Fruit fly (Drosophila melanogaster) whole organism, embryonic: Measurements from ENCODE around the gene Eig71Ed.

ENCODE experiments used
- ATbp ChIP-seq: fragments of 200-800 bp; sonication (Bioruptor generic); optimal IDR thresholded peaks from 2 replicates; lab custom pipeline; 2017; ENCODE audit warnings: missing biosample characterization, mild to moderate bottlenecking, missing genetic modification characterization, missing genetic modification reagents
- Adf1 ChIP-seq: fragments of 200-800 bp; sonication (Bioruptor generic); IDR thresholded peaks from 2 replicates; pipeline ENCODE4 v1.3.6; 2022; ENCODE audit warnings: missing biosample characterization, missing genetic modification characterization
- Bdp1 ChIP-seq: fragments of 200-800 bp; sonication (Bioruptor generic); optimal IDR thresholded peaks from 3 replicates; lab custom pipeline; 2016; ENCODE audit warnings: missing biosample characterization, missing genetic modification characterization
- Blimp-1 ChIP-seq: fragments of 200-800 bp; sonication (Bioruptor generic); optimal IDR thresholded peaks from 3 replicates; lab custom pipeline; 2018; ENCODE audit warnings: missing biosample characterization, missing genetic modification characterization, mild to moderate bottlenecking, moderate library complexity, missing genetic modification reagents
- Bteb2 ChIP-seq: fragments of 200-800 bp; sonication (Bioruptor generic); optimal IDR thresholded peaks from 2 replicates; lab custom pipeline; 2016; ENCODE audit warnings: missing biosample characterization, missing genetic modification characterization
- CG1024 ChIP-seq: fragments of 200-800 bp; sonication (Bioruptor generic); IDR thresholded peaks from 2 replicates; pipeline ENCODE4 v1.3.6; 2022; ENCODE audit warnings: missing biosample characterization, missing genetic modification characterization
- CG10462 ChIP-seq: fragments of 200-800 bp; sonication (Bioruptor generic); optimal IDR thresholded peaks from 2 replicates; lab custom pipeline; 2016; ENCODE audit warnings: missing biosample characterization, missing genetic modification characterization
- CG10565 ChIP-seq: fragments of 200-800 bp; sonication (Bioruptor generic); optimal IDR thresholded peaks from 3 replicates; lab custom pipeline; 2016; ENCODE audit warnings: missing biosample characterization, mild to moderate bottlenecking, missing genetic modification characterization
- CG11093 ChIP-seq: fragments of 200-800 bp; sonication (Bioruptor generic); IDR thresholded peaks from 3 replicates; pipeline ENCODE4 v1.3.6; 2022; ENCODE audit warnings: missing biosample characterization, missing genetic modification characterization
- CG12219 ChIP-seq: fragments of 200-800 bp; sonication (Bioruptor generic); optimal IDR thresholded peaks from 3 replicates; lab custom pipeline; 2018; ENCODE audit warnings: missing biosample characterization, mild to moderate bottlenecking, missing genetic modification characterization
- CG14441 ChIP-seq: fragments of 200-800 bp; sonication (Bioruptor generic); IDR thresholded peaks from 2 replicates; pipeline ENCODE4 v1.3.6; 2022; ENCODE audit warnings: missing biosample characterization, missing genetic modification characterization
- CG1647 ChIP-seq: fragments of 200-800 bp; sonication (Bioruptor generic); optimal IDR thresholded peaks from 3 replicates; lab custom pipeline; 2016; ENCODE audit warnings: missing biosample characterization, missing genetic modification characterization
- CG17186 ChIP-seq: fragments of 200-800 bp; sonication (Bioruptor generic); optimal IDR thresholded peaks from 3 replicates; lab custom pipeline; 2017; ENCODE audit warnings: missing biosample characterization, missing genetic modification reagents, missing genetic modification characterization
- CG17359 ChIP-seq: fragments of 200-800 bp; sonication (Bioruptor generic); optimal IDR thresholded peaks from 3 replicates; lab custom pipeline; 2018; ENCODE audit warnings: missing biosample characterization, mild to moderate bottlenecking, missing genetic modification characterization, moderate library complexity
- CG1792 ChIP-seq: fragments of 200-800 bp; sonication (Bioruptor generic); optimal IDR thresholded peaks from 2 replicates; lab custom pipeline; 2016; ENCODE audit warnings: missing biosample characterization, missing genetic modification characterization
- CG31441 ChIP-seq: fragments of 200-800 bp; sonication (Bioruptor generic); IDR thresholded peaks from 2 replicates; pipeline ENCODE4 v1.3.6; 2022; ENCODE audit warnings: missing biosample characterization, missing genetic modification characterization
- CG3838 ChIP-seq: fragments of 200-800 bp; sonication (Bioruptor generic); optimal IDR thresholded peaks from 3 replicates; lab custom pipeline; 2016; ENCODE audit warnings: missing biosample characterization, missing genetic modification characterization
- CG3847 ChIP-seq: fragments of 200-800 bp; sonication (Bioruptor generic); IDR thresholded peaks from 2 replicates; pipeline ENCODE4 v1.3.6; 2022; ENCODE audit warnings: missing biosample characterization, missing genetic modification characterization
- CG3995 ChIP-seq: fragments of 200-800 bp; sonication (Bioruptor generic); optimal IDR thresholded peaks from 3 replicates; lab custom pipeline; 2016; ENCODE audit warnings: missing biosample characterization, missing genetic modification characterization
- CG4360 ChIP-seq: fragments of 200-800 bp; sonication (Bioruptor generic); IDR thresholded peaks from 2 replicates; pipeline ENCODE4 v1.3.6; 2022; ENCODE audit warnings: missing biosample characterization, missing genetic modification characterization
- CG4707 ChIP-seq: fragments of 200-800 bp; sonication (Bioruptor generic); optimal IDR thresholded peaks from 2 replicates; lab custom pipeline; 2018; ENCODE audit warnings: missing biosample characterization, mild to moderate bottlenecking, missing genetic modification characterization, moderate library complexity
- CG4854 ChIP-seq: fragments of 200-800 bp; sonication (Bioruptor generic); optimal IDR thresholded peaks from 2 replicates; lab custom pipeline; 2016; ENCODE audit warnings: missing biosample characterization, missing genetic modification characterization, inconsistent platforms
- CG5180 ChIP-seq: fragments of 200-800 bp; sonication (Bioruptor generic); optimal IDR thresholded peaks from 3 replicates; lab custom pipeline; 2017; ENCODE audit warnings: missing biosample characterization, missing genetic modification characterization, mild to moderate bottlenecking, moderate library complexity, missing genetic modification reagents
- CG6813 ChIP-seq: fragments of 200-800 bp; sonication (Bioruptor generic); optimal IDR thresholded peaks from 2 replicates; lab custom pipeline; 2017; ENCODE audit warnings: missing biosample characterization, missing genetic modification characterization, mild to moderate bottlenecking, moderate library complexity, missing genetic modification reagents
- CG7987 ChIP-seq: fragments of 200-800 bp; sonication (Bioruptor generic); optimal IDR thresholded peaks from 2 replicates; lab custom pipeline; 2018; ENCODE audit warnings: missing biosample characterization, mild to moderate bottlenecking, missing genetic modification characterization, moderate library complexity
- CG9797 ChIP-seq: fragments of 200-800 bp; sonication (Bioruptor generic); optimal IDR thresholded peaks from 3 replicates; lab custom pipeline; 2018; ENCODE audit warnings: missing biosample characterization, mild to moderate bottlenecking, missing genetic modification characterization
- CG9817 ChIP-seq: fragments of 200-800 bp; sonication (Bioruptor generic); optimal IDR thresholded peaks from 2 replicates; lab custom pipeline; 2018; ENCODE audit warnings: missing biosample characterization, mild to moderate bottlenecking, missing genetic modification characterization, moderate library complexity
- Dad ChIP-seq: fragments of 200-800 bp; sonication (Bioruptor generic); optimal IDR thresholded peaks from 3 replicates; lab custom pipeline; 2016; ENCODE audit warnings: missing biosample characterization, missing genetic modification characterization
- Deaf1 ChIP-seq: fragments of 200-800 bp; optimal IDR thresholded peaks from 3 replicates; lab custom pipeline; 2019; ENCODE audit warnings: missing biosample characterization, mild to moderate bottlenecking, missing genetic modification characterization, moderate library complexity
- Gug ChIP-seq: fragments of 200-800 bp; sonication (Bioruptor generic); IDR thresholded peaks from 4 replicates; pipeline ENCODE4 v1.3.6; 2022; ENCODE audit warnings: missing biosample characterization, missing genetic modification characterization
- HmgD ChIP-seq: fragments of 200-800 bp; sonication (Bioruptor generic); optimal IDR thresholded peaks from 3 replicates; lab custom pipeline; 2016; ENCODE audit warnings: missing biosample characterization, missing genetic modification characterization
- Hr78 ChIP-seq, 2 experiments: fragments of 200-800 bp in 1 of 2; fragments of >200 bp in 1 of 2; sonication (Bioruptor generic) in 1 of 2; optimal IDR thresholded peaks; 2 replicates each; lab custom pipeline; 2017 to 2019; ENCODE audit warnings: missing biosample characterization in 2 of 2, missing genetic modification characterization in 2 of 2, mild to moderate bottlenecking in 1 of 2, moderate library complexity in 1 of 2
- Lpt ChIP-seq: fragments of >200 bp; optimal IDR thresholded peaks from 2 replicates; lab custom pipeline; 2018; ENCODE audit warnings: missing biosample characterization, missing genetic modification characterization
- MBD-R2 ChIP-seq: fragments of 200-800 bp; sonication (Bioruptor generic); IDR thresholded peaks from 2 replicates; pipeline ENCODE4 v1.3.6; 2022; ENCODE audit warnings: missing biosample characterization, missing genetic modification characterization
- Mrtf ChIP-seq: fragments of 200-800 bp; sonication (Bioruptor generic); IDR thresholded peaks from 3 replicates; pipeline ENCODE4 v1.3.6; 2022; ENCODE audit warnings: missing biosample characterization, missing genetic modification characterization
- NFAT ChIP-seq: fragments of 200-800 bp; sonication (Bioruptor generic); IDR thresholded peaks from 2 replicates; pipeline ENCODE4 v1.3.6; 2022; ENCODE audit warnings: missing biosample characterization, missing genetic modification characterization
- Neu2 ChIP-seq: fragments of 200-800 bp; sonication (Bioruptor generic); optimal IDR thresholded peaks from 3 replicates; lab custom pipeline; 2016; ENCODE audit warnings: missing biosample characterization, missing genetic modification characterization, borderline replicate concordance
- Opbp ChIP-seq: fragments of 200-800 bp; sonication (Bioruptor generic); IDR thresholded peaks from 3 replicates; pipeline ENCODE4 v1.3.6; 2022; ENCODE audit warnings: missing biosample characterization, missing genetic modification characterization; ENCODE audit not compliant: partially characterized antibody
- ac ChIP-seq: fragments of 200-800 bp; sonication (Bioruptor generic); optimal IDR thresholded peaks from 3 replicates; lab custom pipeline; 2017; ENCODE audit warnings: missing biosample characterization, mild to moderate bottlenecking, missing genetic modification characterization
- br ChIP-seq: fragments of >200 bp; optimal IDR thresholded peaks from 2 replicates; lab custom pipeline; 2017
- da ChIP-seq: fragments of 200-800 bp; sonication (Bioruptor generic); optimal IDR thresholded peaks from 2 replicates; lab custom pipeline; 2016; ENCODE audit warnings: missing biosample characterization, missing genetic modification characterization
- fd96Cb ChIP-seq: fragments of 200-800 bp; sonication (Bioruptor generic); optimal IDR thresholded peaks from 2 replicates; lab custom pipeline; 2018; ENCODE audit warnings: missing biosample characterization, mild to moderate bottlenecking, missing genetic modification characterization, moderate library complexity
- insv ChIP-seq, 2 experiments: fragments of 200-800 bp; sonication (Bioruptor generic); optimal IDR thresholded peaks; 3 replicates each; lab custom pipeline; 2016 to 2018; ENCODE audit warnings: missing biosample characterization in 2 of 2, missing genetic modification characterization in 2 of 2
- jumu ChIP-seq: fragments of 200-800 bp; sonication (Bioruptor generic); optimal IDR thresholded peaks from 3 replicates; lab custom pipeline; 2016; ENCODE audit warnings: missing biosample characterization, missing genetic modification characterization
- kni ChIP-seq: fragments of 200-800 bp; sonication (Bioruptor generic); optimal IDR thresholded peaks from 3 replicates; lab custom pipeline; 2017; ENCODE audit warnings: mild to moderate bottlenecking, missing biosample characterization, missing genetic modification reagents, missing genetic modification characterization
- lab ChIP-seq: fragments of 200-800 bp; sonication (Bioruptor generic); optimal IDR thresholded peaks from 3 replicates; lab custom pipeline; 2017; ENCODE audit warnings: missing biosample characterization, missing genetic modification characterization, mild to moderate bottlenecking, moderate library complexity, missing genetic modification reagents
- pan ChIP-seq, 4 experiments: fragments of >200 bp in 3 of 4; fragments of 200-800 bp in 1 of 4; sonication (Bioruptor generic) in 1 of 4; optimal IDR thresholded peaks in 3 of 4; IDR thresholded peaks in 1 of 4; 2 replicates each; pipeline versions ENCODE4 v1.3.6 to Lab custom; 2017 to 2022; ENCODE audit warnings: missing biosample characterization in 2 of 4, missing genetic modification characterization in 2 of 4, mixed read lengths in 1 of 4
- sens ChIP-seq: fragments of 200-800 bp; sonication (Bioruptor generic); peaks from one replicate; lab custom pipeline; 2016; ENCODE audit warnings: missing biosample characterization, missing genetic modification characterization
- so ChIP-seq: fragments of 200-800 bp; sonication (Bioruptor generic); IDR thresholded peaks from 3 replicates; pipeline ENCODE4 v1.3.6; 2022; ENCODE audit warnings: missing biosample characterization, missing genetic modification characterization
- ttk ChIP-seq: fragments of 200-800 bp; sonication (Bioruptor generic); IDR thresholded peaks from 2 replicates; pipeline ENCODE4 v2.1.2; 2022; ENCODE audit warnings: missing biosample characterization, missing genetic modification characterization

Gene Eig71Ed

DNA sequence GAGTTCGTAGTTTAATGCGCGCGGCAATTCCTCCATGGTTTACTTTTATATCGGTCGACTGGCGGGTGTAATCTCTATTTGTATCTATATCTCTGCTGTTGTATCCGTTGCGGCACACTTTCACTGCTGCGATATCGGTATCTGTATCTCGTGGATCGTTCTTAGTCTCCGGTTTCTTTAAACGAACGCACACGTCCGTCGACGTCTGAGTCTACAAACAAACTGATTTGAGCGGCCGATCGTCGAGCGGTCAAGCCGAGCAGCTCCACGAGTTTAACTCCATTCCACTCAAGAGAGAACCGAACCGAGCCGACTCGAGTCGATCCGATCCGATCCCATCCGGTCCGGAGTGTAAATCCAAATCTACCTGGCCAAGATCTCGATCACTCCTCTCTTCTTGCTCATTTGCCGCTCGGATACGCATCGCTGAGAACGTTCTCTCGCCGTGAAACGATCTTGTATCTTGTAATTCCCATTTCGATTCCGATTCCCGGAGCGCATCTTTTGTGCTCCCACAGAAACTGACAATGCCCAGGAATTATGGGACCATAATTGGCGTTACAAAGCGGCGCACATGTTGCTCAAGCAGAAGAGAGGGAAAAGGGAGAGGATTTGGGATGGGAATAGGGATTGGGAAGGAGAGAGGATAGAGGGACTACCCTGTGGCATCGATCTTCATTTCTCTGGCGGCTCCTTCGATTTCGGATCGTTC, 47.4 kb downstream of the Eig71Ed start, which contains the start of gene comm2 (continued):
- TF ChIP-seq jumu (GFP tag; lab: Kevin White, UChicago): no peak
- no peak for TF ChIP-seq Mrtf (GFP tag; lab: Robert Waterston, UW)
- no peak for TF ChIP-seq CG31441
- TF ChIP-seq CG9797 (GFP tag; lab: Kevin White, UChicago): no peak
- no peak for TF ChIP-seq CG10462 (GFP tag; lab: Kevin White, UChicago)
- peak; percentile 96 for TF ChIP-seq Deaf1 (tag; lab: Kevin White, UChicago)
- TF ChIP-seq Bdp1: no peak
- no peak for TF ChIP-seq CG17359
- no peak for TF ChIP-seq CG10565
- peak; percentile 46; the same call in 2 of the 3 replicates for TF ChIP-seq so (GFP tag; lab: Robert Waterston, UW)
- TF ChIP-seq Blimp-1 (GFP tag; lab: Kevin White, UChicago): peak; percentile 84
- peak; percentile 89 for TF ChIP-seq kni (GFP tag; lab: Kevin White, UChicago)
- TF ChIP-seq CG4854: no peak
- TF ChIP-seq MBD-R2 (GFP tag; lab: Robert Waterston, UW): no peak
- no peak for TF ChIP-seq ac (GFP tag; lab: Kevin White, UChicago)
- no peak for TF ChIP-seq CG1647
- no peak for TF ChIP-seq CG3847
- no peak for TF ChIP-seq CG9817
- no peak for TF ChIP-seq Adf1
- TF ChIP-seq HmgD (GFP tag; lab: Kevin White, UChicago): no peak
- TF ChIP-seq CG17186 (GFP tag; lab: Kevin White, UChicago): no peak
- TF ChIP-seq CG5180: peak; percentile 30
- TF ChIP-seq br (lab: Kevin White, UChicago): no peak
- TF ChIP-seq sens (GFP tag; lab: Kevin White, UChicago): peak; percentile 68
- no peak for TF ChIP-seq CG6813 (GFP tag; lab: Kevin White, UChicago)
- TF ChIP-seq da: no peak
- TF ChIP-seq fd96Cb (tag; lab: Kevin White, UChicago): no peak
- TF ChIP-seq CG4360 (GFP tag; lab: Robert Waterston, UW): 0 out of 2 replicates have a peak, but pooled peaks have one; percentile 28
- TF ChIP-seq Gug (GFP tag; lab: Robert Waterston, UW): no peak
- TF ChIP-seq CG3838 (GFP tag; lab: Kevin White, UChicago): no peak
- no peak for TF ChIP-seq CG3995 (GFP tag; lab: Kevin White, UChicago)
- no peak for TF ChIP-seq NFAT (GFP tag; lab: Robert Waterston, UW)
- TF ChIP-seq Neu2 (GFP tag; lab: Kevin White, UChicago): no peak
- TF ChIP-seq CG14441 (GFP tag; lab: Robert Waterston, UW): no peak
- no peak for TF ChIP-seq CG12219 (GFP tag; lab: Kevin White, UChicago)
- TF ChIP-seq pan (optimal IDR thresholded peaks at IDR 0.05; lab: Kevin White, UChicago): no peak
- TF ChIP-seq pan (GFP tag; optimal IDR thresholded peaks at IDR 0.05 in 1 of 2, IDR thresholded peaks at IDR 0.05 in 1 of 2): no peak
- TF ChIP-seq Dad (GFP tag; lab: Kevin White, UChicago): peak; percentile 1
- peak in 1 of 2 experiments; percentile 54 for TF ChIP-seq Hr78 (GFP tag; optimal IDR thresholded peaks at IDR 0.05; lab: Kevin White, UChicago)
- TF ChIP-seq CG1792: no peak
- no peak for TF ChIP-seq ttk (GFP tag; lab: Robert Waterston, UW)
- no peak for TF ChIP-seq CG11093 (GFP tag; lab: Robert Waterston, UW)
- no peak for TF ChIP-seq ATbp (GFP tag; lab: Kevin White, UChicago)
- TF ChIP-seq CG1024 (GFP tag; lab: Robert Waterston, UW): no peak
- no peak for TF ChIP-seq Lpt
- TF ChIP-seq insv (GFP tag; optimal IDR thresholded peaks at IDR 0.05; lab: Kevin White, UChicago): no peak
- TF ChIP-seq Opbp (GFP tag; lab: Robert Waterston, UW): peak; percentile 69; the same call in 2 of the 3 replicates
- TF ChIP-seq Bteb2 (GFP tag; lab: Kevin White, UChicago): no peak
- no peak for TF ChIP-seq CG7987 (GFP tag; lab: Kevin White, UChicago)
- TF ChIP-seq CG4707 (GFP tag; lab: Kevin White, UChicago): peak; percentile 1
- TF ChIP-seq lab (GFP tag; lab: Kevin White, UChicago): no peak
